Worm (Caenorhabditis elegans): ENCODE measurements around the gene ZK154.5.

ce11 chrX:7799680-7800079, 11.9 kb upstream of the ZK154.5 start, which contains the start of gene gpx-7:
- TF ChIP-seq ama-1 (optimal IDR thresholded peaks at IDR 0.05) (no peak), zip-11 (GFP tag; IDR thresholded peaks at IDR 0.05) (no peak), ztf-11 (tag; optimal IDR thresholded peaks at IDR 0.05) (no peak), F26F4.8 (GFP tag; conservative IDR thresholded peaks at IDR 0.05) (no peak), tra-1 (GFP tag; IDR thresholded peaks at IDR 0.05) (no peak), nhr-28 (tag; optimal IDR thresholded peaks at IDR 0.05) (peak; percentile 19), T26A8.4 (GFP tag; IDR thresholded peaks at IDR 0.05) (no peak), ZK337.2 (GFP tag; IDR thresholded peaks at IDR 0.05) (no peak), F49E8.2 (tag; optimal IDR thresholded peaks at IDR 0.05; ENCODE audit: borderline replicate concordance) (no peak)

Measured in whole organism, L4 larva.